Fruit fly (Drosophila melanogaster) whole organism, pupa: ENCODE results near the gene Cht5.

ENCODE experiments used
- D1 ChIP-seq: fragments of 200-800 bp; sonication (Bioruptor generic); optimal IDR thresholded peaks from 2 replicates; lab custom pipeline; 2018; ENCODE audit warnings: missing biosample characterization, mild to moderate bottlenecking, missing genetic modification characterization, moderate library complexity
- Pif1A ChIP-seq: fragments of 200-800 bp; sonication (Bioruptor generic); optimal IDR thresholded peaks from 3 replicates; lab custom pipeline; 2016; ENCODE audit warnings: missing biosample characterization, missing genetic modification characterization
- Snoo ChIP-seq: fragments of 200-800 bp; sonication (Bioruptor generic); optimal IDR thresholded peaks from 3 replicates; lab custom pipeline; 2017; ENCODE audit warnings: missing biosample characterization, mild to moderate bottlenecking, missing genetic modification characterization, inconsistent platforms
- fd96Ca ChIP-seq: fragments of 200-800 bp; sonication (Bioruptor generic); IDR thresholded peaks from 3 replicates; pipeline ENCODE4 v1.3.6; 2022; ENCODE audit warnings: missing biosample characterization, missing genetic modification characterization

DNA sequence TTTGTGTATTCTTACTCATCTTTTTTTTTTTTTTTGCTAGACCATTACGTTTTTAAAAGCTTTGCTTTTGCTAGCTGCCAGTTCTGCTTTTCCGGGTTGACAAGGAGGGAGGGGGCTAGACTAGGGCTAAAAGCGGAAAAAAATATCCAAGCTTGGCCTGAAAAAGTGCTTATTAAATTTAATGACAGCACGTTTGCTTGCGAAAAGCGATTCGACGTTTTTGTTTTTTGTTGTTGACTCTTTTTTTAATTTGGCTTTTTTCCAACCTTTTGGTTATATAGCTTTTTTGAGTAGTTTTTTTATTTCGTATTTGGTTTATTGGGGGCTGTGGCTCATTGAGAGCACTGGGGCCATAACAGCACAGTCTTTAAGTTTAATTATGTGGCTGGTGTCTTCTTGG, 44.9 kb upstream of the Cht5 start:
- no peak for TF ChIP-seq Pif1A (GFP tag; lab: Kevin White, UChicago)
- no peak for TF ChIP-seq fd96Ca (GFP tag; lab: Robert Waterston, UW)
- no peak for TF ChIP-seq D1 (tag; lab: Kevin White, UChicago)
- no peak for TF ChIP-seq Snoo (tag; lab: Kevin White, UChicago)
